Fruit fly (Drosophila melanogaster) whole organism, embryonic: ENCODE data around the gene Acp26Aa.
A peak's percentile ranks its signal among the peaks of the same experiment; 100 is the strongest.

Source experiments
- Abd-B ChIP-seq: fragments of 200-800 bp; sonication (Bioruptor generic); optimal IDR thresholded peaks from 2 replicates; lab custom pipeline; 2018; ENCODE audit warnings: missing biosample characterization, mild to moderate bottlenecking, missing genetic modification characterization, moderate library complexity
- Blimp-1 ChIP-seq: fragments of 200-800 bp; sonication (Bioruptor generic); optimal IDR thresholded peaks from 3 replicates; lab custom pipeline; 2018; ENCODE audit warnings: missing biosample characterization, missing genetic modification characterization, mild to moderate bottlenecking, moderate library complexity, missing genetic modification reagents
- CG10979 ChIP-seq: fragments of 200-800 bp; sonication (Bioruptor generic); optimal IDR thresholded peaks from 2 replicates; lab custom pipeline; 2018; ENCODE audit warnings: missing biosample characterization, mild to moderate bottlenecking, missing genetic modification characterization, moderate library complexity
- CG11696 ChIP-seq: fragments of 200-800 bp; sonication (Bioruptor generic); IDR thresholded peaks from 2 replicates; pipeline ENCODE4 v1.3.6; 2022; ENCODE audit warnings: missing biosample characterization, missing genetic modification characterization
- CG13123 ChIP-seq: fragments of 200-800 bp; sonication (Bioruptor generic); optimal IDR thresholded peaks from 2 replicates; lab custom pipeline; 2016; ENCODE audit warnings: missing biosample characterization, missing genetic modification characterization
- CG13424 ChIP-seq: fragments of 200-800 bp; sonication (Bioruptor generic); optimal IDR thresholded peaks from 2 replicates; lab custom pipeline; 2019; ENCODE audit warnings: missing biosample characterization, mild to moderate bottlenecking, missing genetic modification characterization, moderate library complexity
- CG13775 ChIP-seq: fragments of 200-800 bp; sonication (Bioruptor generic); optimal IDR thresholded peaks from 3 replicates; lab custom pipeline; 2017; ENCODE audit warnings: missing biosample characterization, mild to moderate bottlenecking, missing genetic modification characterization
- CG15269 ChIP-seq: fragments of 200-800 bp; sonication (Bioruptor generic); optimal IDR thresholded peaks from 2 replicates; lab custom pipeline; 2018; ENCODE audit warnings: missing biosample characterization, mild to moderate bottlenecking, missing genetic modification characterization, moderate library complexity
- CG15514 ChIP-seq: fragments of 200-800 bp; sonication (Bioruptor generic); optimal IDR thresholded peaks from 3 replicates; lab custom pipeline; 2017; ENCODE audit warnings: missing biosample characterization, missing genetic modification characterization, mild to moderate bottlenecking, moderate library complexity, missing genetic modification reagents
- CG18599 ChIP-seq: fragments of 200-800 bp; sonication (Bioruptor generic); optimal IDR thresholded peaks from 3 replicates; lab custom pipeline; 2017; ENCODE audit warnings: missing biosample characterization, missing genetic modification characterization, mild to moderate bottlenecking, moderate library complexity, missing genetic modification reagents
- CG18764 ChIP-seq: fragments of 200-800 bp; sonication (Bioruptor generic); optimal IDR thresholded peaks from 3 replicates; lab custom pipeline; 2016; ENCODE audit warnings: missing biosample characterization, missing genetic modification characterization
- CG30020 ChIP-seq: fragments of 200-800 bp; optimal IDR thresholded peaks from 2 replicates; lab custom pipeline; 2019; ENCODE audit warnings: missing biosample characterization, mild to moderate bottlenecking, missing genetic modification characterization, moderate library complexity
- CG3065 ChIP-seq: fragments of 200-800 bp; sonication (Bioruptor generic); optimal IDR thresholded peaks from 2 replicates; lab custom pipeline; 2016; ENCODE audit warnings: missing biosample characterization, missing genetic modification characterization
- CG31224 ChIP-seq: fragments of 200-800 bp; sonication (Bioruptor generic); IDR thresholded peaks from 2 replicates; pipeline ENCODE4 v1.3.6; 2022; ENCODE audit warnings: missing biosample characterization, missing genetic modification characterization
- CG33557 ChIP-seq: fragments of 200-800 bp; sonication (Bioruptor generic); optimal IDR thresholded peaks from 2 replicates; lab custom pipeline; 2019; ENCODE audit warnings: missing biosample characterization, mild to moderate bottlenecking, missing genetic modification characterization, moderate library complexity
- CG34224 ChIP-seq: fragments of 200-800 bp; sonication (Bioruptor generic); IDR thresholded peaks from 3 replicates; pipeline ENCODE4 v1.3.6; 2022; ENCODE audit warnings: missing biosample characterization, missing genetic modification characterization; ENCODE audit not compliant: partially characterized antibody
- CG43689 ChIP-seq: fragments of 200-800 bp; sonication (Bioruptor generic); IDR thresholded peaks from 2 replicates; pipeline ENCODE4 v1.3.6; 2022; ENCODE audit warnings: missing biosample characterization, missing genetic modification characterization
- CG4707 ChIP-seq: fragments of 200-800 bp; sonication (Bioruptor generic); optimal IDR thresholded peaks from 2 replicates; lab custom pipeline; 2018; ENCODE audit warnings: missing biosample characterization, mild to moderate bottlenecking, missing genetic modification characterization, moderate library complexity
- CG6765 ChIP-seq: fragments of 200-800 bp; sonication (Bioruptor generic); optimal IDR thresholded peaks from 3 replicates; lab custom pipeline; 2017; ENCODE audit warnings: missing biosample characterization, mild to moderate bottlenecking, missing genetic modification characterization
- CG6813 ChIP-seq: fragments of 200-800 bp; sonication (Bioruptor generic); optimal IDR thresholded peaks from 2 replicates; lab custom pipeline; 2017; ENCODE audit warnings: missing biosample characterization, missing genetic modification characterization, mild to moderate bottlenecking, moderate library complexity, missing genetic modification reagents
- CG7271 ChIP-seq: fragments of 200-800 bp; sonication (Bioruptor generic); optimal IDR thresholded peaks from 2 replicates; lab custom pipeline; 2018; ENCODE audit warnings: missing biosample characterization, mild to moderate bottlenecking, missing genetic modification characterization, moderate library complexity
- CG7963 ChIP-seq: fragments of 200-800 bp; sonication (Bioruptor generic); IDR thresholded peaks from 3 replicates; pipeline ENCODE4 v1.3.6; 2022; ENCODE audit warnings: missing biosample characterization, missing genetic modification characterization; ENCODE audit not compliant: partially characterized antibody
- CG8765 ChIP-seq: fragments of 200-800 bp; sonication (Bioruptor generic); IDR thresholded peaks from 2 replicates; pipeline ENCODE4 v1.3.6; 2022; ENCODE audit warnings: missing biosample characterization, missing genetic modification characterization
- CG8944 ChIP-seq: fragments of 200-800 bp; sonication (Bioruptor generic); optimal IDR thresholded peaks from 3 replicates; lab custom pipeline; 2016; ENCODE audit warnings: missing biosample characterization, missing genetic modification characterization
- CG9727 ChIP-seq: fragments of 200-800 bp; sonication (Bioruptor generic); optimal IDR thresholded peaks from 3 replicates; lab custom pipeline; 2017; ENCODE audit warnings: missing biosample characterization, mild to moderate bottlenecking, missing genetic modification characterization
- D ChIP-seq, 2 experiments: fragments of 200-800 bp in 1 of 2; fragments of >200 bp in 1 of 2; sonication (Bioruptor generic) in 1 of 2; optimal IDR thresholded peaks; 2 replicates in 1 of 2; 3 replicates in 1 of 2; lab custom pipeline; 2017; ENCODE audit warnings: mild to moderate bottlenecking in 1 of 2, missing biosample characterization in 1 of 2, missing genetic modification characterization in 1 of 2, missing genetic modification reagents in 1 of 2
- Dp ChIP-seq: fragments of 200-800 bp; sonication (Bioruptor generic); optimal IDR thresholded peaks from 2 replicates; lab custom pipeline; 2018; ENCODE audit warnings: missing biosample characterization, mild to moderate bottlenecking, missing genetic modification characterization, moderate library complexity
- Sry-β ChIP-seq: fragments of 200-800 bp; sonication (Bioruptor generic); optimal IDR thresholded peaks from 2 replicates; lab custom pipeline; 2018; ENCODE audit warnings: missing biosample characterization, mild to moderate bottlenecking, missing genetic modification characterization, moderate library complexity
- YL-1 ChIP-seq: fragments of 200-800 bp; sonication (Bioruptor generic); optimal IDR thresholded peaks from 3 replicates; lab custom pipeline; 2017; ENCODE audit warnings: missing biosample characterization, mild to moderate bottlenecking, missing genetic modification characterization
- ap ChIP-seq: fragments of 200-800 bp; sonication (Bioruptor generic); IDR thresholded peaks from 2 replicates; pipeline ENCODE4 v1.3.6; 2022; ENCODE audit warnings: missing biosample characterization, missing genetic modification characterization
- bcd ChIP-seq: fragments of 200-800 bp; sonication (Bioruptor generic); optimal IDR thresholded peaks from 2 replicates; lab custom pipeline; 2017; ENCODE audit warnings: missing biosample characterization, mild to moderate bottlenecking, missing genetic modification characterization
- bsh ChIP-seq, 2 experiments: fragments of 200-800 bp; sonication (Bioruptor generic); optimal IDR thresholded peaks; 2 replicates each; lab custom pipeline; 2017 to 2018; ENCODE audit warnings: mild to moderate bottlenecking in 2 of 2, missing biosample characterization in 2 of 2, missing genetic modification characterization in 2 of 2, moderate library complexity in 1 of 2
- gem ChIP-seq: fragments of 200-800 bp; sonication (Bioruptor generic); optimal IDR thresholded peaks from 2 replicates; lab custom pipeline; 2019; ENCODE audit warnings: missing biosample characterization, mild to moderate bottlenecking, missing genetic modification characterization, moderate library complexity
- gfzf ChIP-seq: fragments of 200-800 bp; sonication (Bioruptor generic); optimal IDR thresholded peaks from 2 replicates; lab custom pipeline; 2016; ENCODE audit warnings: missing biosample characterization, mild to moderate bottlenecking, missing genetic modification characterization, moderate library complexity
- grau ChIP-seq: fragments of 200-800 bp; optimal IDR thresholded peaks from 3 replicates; lab custom pipeline; 2019; ENCODE audit warnings: missing biosample characterization, mild to moderate bottlenecking, missing genetic modification characterization, moderate library complexity
- h ChIP-seq: fragments of >200 bp; optimal IDR thresholded peaks from 2 replicates; lab custom pipeline; 2017
- ind ChIP-seq: fragments of 200-800 bp; sonication (Bioruptor generic); optimal IDR thresholded peaks from 3 replicates; lab custom pipeline; 2016; ENCODE audit warnings: missing biosample characterization, missing genetic modification characterization
- lola ChIP-seq, 3 experiments: fragments of >200 bp in 2 of 3; fragments of 200-800 bp in 1 of 3; sonication (Bioruptor generic) in 1 of 3; optimal IDR thresholded peaks; 2 replicates each; lab custom pipeline; 2017 to 2019; ENCODE audit warnings: missing biosample characterization in 3 of 3, missing genetic modification characterization in 3 of 3, mild to moderate bottlenecking in 1 of 3, moderate library complexity in 1 of 3
- nerfin-2 ChIP-seq: fragments of 200-800 bp; sonication (Bioruptor generic); IDR thresholded peaks from 2 replicates; pipeline ENCODE4 v1.3.6; 2022; ENCODE audit warnings: missing biosample characterization, missing genetic modification characterization; ENCODE audit not compliant: partially characterized antibody
- row ChIP-seq: fragments of 200-800 bp; sonication (Bioruptor generic); IDR thresholded peaks from 3 replicates; pipeline ENCODE4 v1.3.6; 2022; ENCODE audit warnings: missing biosample characterization, missing genetic modification characterization
- slp2 ChIP-seq: fragments of 200-800 bp; sonication (Bioruptor generic); optimal IDR thresholded peaks from 2 replicates; lab custom pipeline; 2016; ENCODE audit warnings: missing biosample characterization, missing genetic modification characterization
- tap ChIP-seq: fragments of 200-800 bp; optimal IDR thresholded peaks from 3 replicates; lab custom pipeline; 2019; ENCODE audit warnings: missing biosample characterization, mild to moderate bottlenecking, missing genetic modification characterization, moderate library complexity
- tio ChIP-seq: fragments of 200-800 bp; sonication (Bioruptor generic); optimal IDR thresholded peaks from 2 replicates; lab custom pipeline; 2017; ENCODE audit warnings: missing biosample characterization, missing genetic modification characterization, inconsistent platforms
- trh ChIP-seq: fragments of 200-800 bp; sonication (Bioruptor generic); optimal IDR thresholded peaks from 2 replicates; lab custom pipeline; 2016; ENCODE audit warnings: missing biosample characterization, missing genetic modification characterization
- unpg ChIP-seq: fragments of 200-800 bp; sonication (Bioruptor generic); optimal IDR thresholded peaks from 3 replicates; lab custom pipeline; 2018; ENCODE audit warnings: missing biosample characterization, mild to moderate bottlenecking, missing genetic modification characterization, moderate library complexity
- vvl ChIP-seq: fragments of 200-800 bp; sonication (Bioruptor generic); IDR thresholded peaks from 2 replicates; pipeline ENCODE4 v1.3.6; 2022; ENCODE audit warnings: missing biosample characterization, missing genetic modification characterization
- zfh2 ChIP-seq: fragments of 200-800 bp; sonication (Bioruptor generic); optimal IDR thresholded peaks from 2 replicates; lab custom pipeline; 2016; ENCODE audit warnings: missing biosample characterization, missing genetic modification characterization

The Acp26Aa gene

DNA sequence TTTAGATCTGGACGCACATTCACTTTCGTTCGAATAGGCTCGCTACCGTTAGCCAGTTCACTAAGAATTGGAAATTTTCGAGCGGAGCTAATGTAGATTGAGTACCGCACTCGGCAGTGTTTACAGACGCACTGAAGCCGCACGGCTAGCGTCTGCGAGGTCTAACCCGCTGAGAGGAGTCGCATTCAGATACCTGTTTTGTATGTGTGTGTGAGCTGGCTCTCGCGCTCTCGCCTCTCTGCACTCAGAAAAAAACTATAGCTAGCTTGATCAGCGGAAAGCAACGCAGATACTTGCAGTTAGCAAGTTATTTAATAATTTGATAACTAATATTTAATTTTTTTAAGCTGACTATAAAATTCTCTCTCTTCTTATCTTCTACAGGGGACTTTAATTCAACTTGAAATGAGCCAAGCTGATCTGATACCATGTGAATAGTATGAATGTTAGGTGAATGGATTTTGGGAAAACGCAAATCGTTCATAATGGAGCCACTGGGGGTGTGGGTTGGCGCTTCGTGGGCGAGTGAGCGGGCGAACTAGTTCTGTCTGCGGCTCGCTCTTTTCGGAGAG lies 14.2 kb downstream of the Acp26Aa start, which contains the start of gene rau (continued):
- peak; percentile 66 for TF ChIP-seq tio (GFP tag; lab: Kevin White, UChicago)
- TF ChIP-seq CG8944 (GFP tag; lab: Kevin White, UChicago) = peak; percentile 20
- TF ChIP-seq unpg (GFP tag; lab: Kevin White, UChicago) = peak; percentile 73
- TF ChIP-seq CG15269 (tag; lab: Kevin White, UChicago) = peak; percentile 72
- TF ChIP-seq h (lab: Kevin White, UChicago) = no peak
- no peak for TF ChIP-seq Sry-β
- TF ChIP-seq YL-1 (GFP tag; lab: Kevin White, UChicago) = peak; percentile 9
- TF ChIP-seq CG7271 (tag; lab: Kevin White, UChicago) = no peak
- peak; percentile 60 for TF ChIP-seq tap
- TF ChIP-seq row (GFP tag; lab: Robert Waterston, UW) = peak; percentile 91
- TF ChIP-seq ind = peak; percentile 70
- TF ChIP-seq CG13775 (GFP tag; lab: Kevin White, UChicago) = peak; percentile 69
- peak; percentile 84 for TF ChIP-seq CG18599 (GFP tag; lab: Kevin White, UChicago)
- TF ChIP-seq CG13424 (tag; lab: Kevin White, UChicago) = peak; percentile 85
- peak; percentile 94 for TF ChIP-seq Blimp-1
- 0 out of 2 replicates have a peak, but pooled peaks have one; percentile 19 for TF ChIP-seq nerfin-2 (GFP tag; lab: Robert Waterston, UW)
- peak; percentile 37; the same call in 1 of the 2 replicates for TF ChIP-seq ap (GFP tag; lab: Robert Waterston, UW)
- peak; percentile 72 for TF ChIP-seq CG9727 (GFP tag; lab: Kevin White, UChicago)
- TF ChIP-seq bcd (GFP tag; lab: Kevin White, UChicago) = peak; percentile 76
- peak; percentile 44; the same call in 1 of the 2 replicates for TF ChIP-seq CG11696 (GFP tag; lab: Robert Waterston, UW)
- TF ChIP-seq D (optimal IDR thresholded peaks at IDR 0.05; lab: Kevin White, UChicago) = no peak
- peak; percentile 67 for TF ChIP-seq D (GFP tag; optimal IDR thresholded peaks at IDR 0.05; lab: Kevin White, UChicago)
- peak; percentile 81 for TF ChIP-seq CG10979 (tag; lab: Kevin White, UChicago)
- no peak for TF ChIP-seq gfzf (GFP tag; lab: Kevin White, UChicago)
- no peak for TF ChIP-seq CG43689
- TF ChIP-seq CG6765 (GFP tag; lab: Kevin White, UChicago) = peak; percentile 34
- peak; percentile 98 for TF ChIP-seq CG15514
- peak; percentile 71 for TF ChIP-seq CG18764
- peak; percentile 34; the same call in 1 of the 2 replicates for TF ChIP-seq CG31224 (GFP tag; lab: Robert Waterston, UW)
- TF ChIP-seq trh (GFP tag; lab: Kevin White, UChicago) = peak; percentile 7
- TF ChIP-seq CG30020 (tag; lab: Kevin White, UChicago) = peak; percentile 31
- TF ChIP-seq bsh (GFP tag; optimal IDR thresholded peaks at IDR 0.05; lab: Kevin White, UChicago) = peak; percentile 32 to 62
- TF ChIP-seq CG4707 (GFP tag; lab: Kevin White, UChicago) = peak; percentile 21
- no peak for TF ChIP-seq CG34224 (GFP tag; lab: Robert Waterston, UW)
- no peak for TF ChIP-seq slp2
- peak in 1 of 3 experiments; percentile 68 for TF ChIP-seq lola (GFP tag; optimal IDR thresholded peaks at IDR 0.05; lab: Kevin White, UChicago)
- TF ChIP-seq CG7963 (GFP tag; lab: Robert Waterston, UW) = 0 out of 3 replicates have a peak, but pooled peaks have one; percentile 40
- TF ChIP-seq CG33557 (GFP tag; lab: Kevin White, UChicago) = peak; percentile 70
- TF ChIP-seq CG13123 (GFP tag; lab: Kevin White, UChicago) = peak; percentile 40
- TF ChIP-seq CG6813 = peak; percentile 42
- TF ChIP-seq Dp (GFP tag; lab: Kevin White, UChicago) = no peak
- no peak for TF ChIP-seq CG3065 (GFP tag; lab: Kevin White, UChicago)
- TF ChIP-seq CG8765 = no peak; the same call in 1 of the 2 replicates
- TF ChIP-seq grau (tag; lab: Kevin White, UChicago) = peak; percentile 69
- peak; percentile 26 for TF ChIP-seq zfh2 (GFP tag; lab: Kevin White, UChicago)
- TF ChIP-seq gem = peak; percentile 88
- peak; percentile 69 for TF ChIP-seq vvl (GFP tag; lab: Robert Waterston, UW)
- peak; percentile 55 for TF ChIP-seq Abd-B (GFP tag; lab: Kevin White, UChicago)
